Fruit fly (Drosophila melanogaster): ENCODE measurements around the gene CG7231.

DNA sequence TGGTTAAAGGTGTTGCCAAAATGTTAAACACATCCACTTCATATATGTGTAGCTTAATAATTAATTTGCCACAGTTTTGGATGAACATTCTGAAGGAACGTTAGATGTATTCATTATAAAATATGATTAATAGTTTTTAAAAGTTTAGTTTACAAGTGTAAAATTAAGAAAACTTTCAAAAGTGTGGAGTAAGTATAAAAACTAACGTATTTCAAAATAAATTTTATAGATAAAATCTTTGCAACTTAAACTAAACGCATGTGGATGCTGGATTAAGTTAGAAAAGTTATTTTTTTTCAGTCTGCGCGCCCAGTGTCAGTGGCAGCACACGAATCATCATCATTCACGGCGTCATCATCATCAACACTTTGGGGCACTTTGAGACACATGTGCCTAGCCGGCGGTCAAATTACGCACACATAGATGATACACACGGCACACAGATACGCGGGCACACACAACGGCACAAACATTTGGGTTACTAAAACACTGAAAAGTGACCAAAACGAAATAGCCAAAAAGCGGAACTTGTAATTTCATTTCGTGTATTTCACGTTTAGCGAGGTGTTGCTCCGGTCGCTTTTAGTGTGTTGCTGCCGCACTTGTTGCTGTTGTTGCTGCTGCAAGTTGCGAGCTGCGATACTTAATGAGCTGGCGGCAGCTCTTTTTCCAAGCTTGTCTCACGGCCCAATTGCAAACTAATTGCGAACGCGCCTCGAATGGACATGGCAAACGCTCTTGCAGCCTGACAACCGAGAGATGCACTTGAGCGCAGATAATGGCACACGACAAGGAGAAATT is 26.5 kb upstream of the CG7231 start:
- TF ChIP-seq Myc (optimal IDR thresholded peaks at IDR 0.05) (no peak), h (optimal IDR thresholded peaks at IDR 0.05) (no peak), Sin3A (optimal IDR thresholded peaks at IDR 0.05) (no peak), psq (optimal IDR thresholded peaks at IDR 0.05) (no peak)

All from Kc167 (cell line).